Worm (Caenorhabditis elegans) whole organism, late embryonic: Measurements from ENCODE around the gene K09H11.15.

Experiments
- ceh-14 ChIP-seq: sonication (generic microtip); optimal IDR thresholded peaks from 2 replicates; lab custom pipeline; 2016; ENCODE audit warnings: missing genotype, missing genetic modification characterization, missing compliant biosample characterization
- ceh-9 ChIP-seq: sonication (generic microtip); optimal IDR thresholded peaks from 2 replicates; lab custom pipeline; 2016; ENCODE audit warnings: mild to moderate bottlenecking, missing genetic modification characterization, inconsistent platforms, missing compliant biosample characterization
- elt-4 ChIP-seq: sonication (generic microtip); optimal IDR thresholded peaks from 2 replicates; lab custom pipeline; 2016; ENCODE audit warnings: missing genetic modification characterization, missing compliant biosample characterization
- fax-1 ChIP-seq: sonication (generic microtip); optimal IDR thresholded peaks from 2 replicates; lab custom pipeline; 2016; ENCODE audit warnings: missing genotype, missing genetic modification characterization, missing compliant biosample characterization
- gmeb-2 ChIP-seq: sonication (generic microtip); optimal IDR thresholded peaks from 2 replicates; lab custom pipeline; 2016; ENCODE audit warnings: missing genetic modification characterization, inconsistent platforms, missing compliant biosample characterization
- nhr-11 ChIP-seq: fragments of 150-350 bp; optimal IDR thresholded peaks from 2 replicates; lab custom pipeline; 2014; ENCODE audit warnings: missing biosample characterization, missing genetic modification characterization
- npax-4 ChIP-seq: sonication (generic microtip); optimal IDR thresholded peaks from 2 replicates; lab custom pipeline; 2016; ENCODE audit warnings: missing genetic modification characterization, missing compliant biosample characterization
- tbx-2 ChIP-seq: sonication (generic microtip); optimal IDR thresholded peaks from 2 replicates; lab custom pipeline; 2016; ENCODE audit warnings: missing genetic modification characterization, missing compliant biosample characterization

DNA sequence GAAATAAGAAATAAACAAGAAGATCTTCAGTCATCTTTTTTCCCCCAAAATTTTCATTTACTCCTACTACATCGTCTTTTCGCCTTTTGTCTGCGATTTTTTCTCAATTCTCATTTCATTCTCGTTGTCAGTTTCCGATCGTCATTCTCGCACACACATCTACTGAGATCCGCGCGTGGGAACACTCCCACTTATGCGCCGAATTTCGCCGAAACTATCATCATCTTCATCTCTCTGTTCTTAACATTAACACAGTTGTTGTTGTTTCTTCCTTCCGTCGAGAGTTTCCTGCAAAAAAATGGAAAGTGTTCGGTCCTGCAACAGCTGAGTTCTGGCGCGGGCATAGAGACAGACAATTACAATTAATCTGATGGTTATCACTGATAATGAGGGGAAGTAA is 33.1 kb downstream of the K09H11.15 start:
- TF ChIP-seq npax-4 (tag; lab: Kevin White, UChicago) = no peak
- no peak for TF ChIP-seq tbx-2
- TF ChIP-seq elt-4 = no peak
- TF ChIP-seq fax-1 = no peak
- TF ChIP-seq gmeb-2 (tag; lab: Kevin White, UChicago) = no peak
- TF ChIP-seq ceh-9 (tag; lab: Kevin White, UChicago) = no peak
- TF ChIP-seq nhr-11 = no peak
- TF ChIP-seq ceh-14 = no peak
